Fruit fly (Drosophila melanogaster) Kc167 (cell line): ENCODE results near the gene CG33303.

Source experiments
- Myc ChIP-seq: fragments of >200 bp; optimal IDR thresholded peaks from 2 replicates; lab custom pipeline; 2017; ENCODE audit warnings: missing external identifiers
- Sin3A ChIP-seq: fragments of >200 bp; optimal IDR thresholded peaks from 2 replicates; lab custom pipeline; 2018; ENCODE audit warnings: missing external identifiers
- h ChIP-seq: fragments of >200 bp; optimal IDR thresholded peaks from 3 replicates; lab custom pipeline; 2018; ENCODE audit warnings: missing external identifiers
- insv ChIP-seq: fragments of >200 bp; optimal IDR thresholded peaks from 3 replicates; lab custom pipeline; 2018; ENCODE audit warnings: missing external identifiers
- psq ChIP-seq: fragments of >200 bp; optimal IDR thresholded peaks from 2 replicates; lab custom pipeline; 2017; ENCODE audit warnings: missing external identifiers
- ttk ChIP-seq: sonication (Bioruptor generic); optimal IDR thresholded peaks from 2 replicates; lab custom pipeline; 2017; ENCODE audit warnings: missing external identifiers

The CG33303 gene

dm6 chr2L:10395642-10396487 is 20.3 kb upstream of the CG33303 start, which contains the start of gene Mdh1:
Gene Mdh1 (minus strand): TSS chr2L:10396332.
- TF ChIP-seq h (lab: Kevin White, UChicago) (no peak), psq (peak; percentile 52), insv (no peak)

- TF ChIP-seq h (lab: Kevin White, UChicago) (no peak), Sin3A (no peak), insv (no peak), psq (no peak), ttk (lab: Kevin White, UChicago) (no peak), Myc (no peak)
Measured at dm6 chr2L:10395035-10395434, 19.5 kb upstream of the CG33303 start.

DNA sequence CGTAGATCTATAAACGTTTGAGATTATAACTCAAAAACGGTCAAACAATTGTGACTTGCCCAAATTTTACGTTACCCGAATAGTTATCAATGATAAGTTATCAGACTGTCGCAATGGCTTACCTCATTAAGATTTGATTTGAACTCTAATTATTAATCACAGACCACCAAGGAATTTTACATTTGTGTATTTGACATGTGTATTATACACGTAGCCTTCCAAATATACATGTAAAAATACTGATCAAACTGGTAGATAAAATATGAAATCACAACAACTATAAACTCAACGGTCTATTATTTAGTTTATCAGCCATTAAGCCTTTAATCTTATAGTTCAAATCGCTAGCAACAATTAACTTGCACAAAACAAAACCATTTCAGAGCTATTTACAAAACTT is 17.9 kb upstream of the CG33303 start:
- TF ChIP-seq ttk (lab: Kevin White, UChicago) (no peak), psq (no peak), Sin3A (no peak), insv (no peak), h (lab: Kevin White, UChicago) (no peak), Myc (no peak)

DNA sequence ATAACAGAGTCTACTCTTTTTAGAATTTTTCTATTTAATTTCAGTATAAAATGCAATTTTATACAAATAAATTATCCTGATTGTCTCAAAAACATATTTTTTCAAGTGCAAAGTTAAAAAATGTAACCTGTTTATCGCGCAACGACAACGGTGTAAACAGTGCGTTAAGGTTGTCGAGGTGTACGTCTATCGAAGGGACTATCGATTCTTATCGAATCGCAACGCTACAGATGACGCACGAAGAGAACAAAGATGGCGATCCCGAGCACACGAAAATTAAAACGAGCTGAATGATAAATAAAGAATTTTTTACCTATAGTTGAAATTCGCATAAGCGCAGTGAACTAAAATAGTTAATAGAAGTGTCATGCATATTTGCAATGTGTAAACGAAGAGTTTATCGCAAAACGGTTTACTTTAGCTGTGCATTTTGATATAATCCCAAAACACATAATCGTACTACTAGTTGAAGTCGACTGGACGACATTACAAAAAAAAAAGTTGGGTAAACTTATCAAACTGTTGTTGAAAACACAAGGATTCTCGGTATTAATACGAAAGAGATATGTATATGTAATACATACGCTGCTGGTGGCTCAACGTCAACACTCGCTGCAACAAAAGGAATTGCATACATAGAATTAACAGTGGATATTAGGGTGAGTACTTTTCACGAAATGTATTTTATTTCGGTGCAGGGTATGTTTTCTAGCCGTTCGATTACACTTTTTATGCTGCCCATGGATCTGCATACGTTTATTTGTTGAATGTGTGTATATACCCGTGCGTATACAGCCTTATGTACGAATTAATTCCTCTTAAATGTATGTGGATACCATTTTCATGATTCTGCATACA is 12.5 kb upstream of the CG33303 start, which contains the start of gene da:
da (plus strand) TSS at position 237 of the 858 bp plus-strand sequence.
- TF ChIP-seq Sin3A (no peak), ttk (lab: Kevin White, UChicago) (no peak), Myc (no peak), h (lab: Kevin White, UChicago) (no peak), insv (no peak), psq (no peak)

DNA sequence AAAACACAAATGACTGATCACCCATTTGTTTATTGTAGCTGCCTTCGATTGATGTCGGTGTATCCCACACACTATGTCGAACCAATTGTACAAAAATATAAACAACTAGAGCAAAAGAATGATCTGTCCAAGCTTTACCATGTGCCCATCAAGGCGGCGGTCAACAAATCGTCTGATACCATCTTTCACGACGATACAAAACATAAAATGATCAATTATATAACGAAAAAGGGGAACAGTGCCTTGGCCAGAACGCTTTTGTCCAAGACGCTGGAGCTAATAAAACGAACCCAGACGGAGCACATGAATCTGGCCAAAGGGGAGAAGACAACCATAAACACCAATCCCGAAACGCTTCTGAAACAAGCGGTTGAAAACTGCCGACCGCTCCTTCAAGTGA is 11.3 kb upstream of the CG33303 start:
- TF ChIP-seq Myc: no peak
- TF ChIP-seq ttk (lab: Kevin White, UChicago): no peak
- no peak for TF ChIP-seq Sin3A
- TF ChIP-seq psq: no peak

dm6 chr2L:10386208-10386805 is 10.8 kb upstream of the CG33303 start, which contains the start of the genes Cdk1 and mRpS7:
Gene Cdk1 (minus strand): TSS chr2L:10386262.
Gene mRpS7 (plus strand): TSS chr2L:10386662.
- TF ChIP-seq insv (no peak), h (lab: Kevin White, UChicago) (no peak), ttk (lab: Kevin White, UChicago) (no peak), psq (no peak), Myc (no peak), Sin3A (no peak)

DNA sequence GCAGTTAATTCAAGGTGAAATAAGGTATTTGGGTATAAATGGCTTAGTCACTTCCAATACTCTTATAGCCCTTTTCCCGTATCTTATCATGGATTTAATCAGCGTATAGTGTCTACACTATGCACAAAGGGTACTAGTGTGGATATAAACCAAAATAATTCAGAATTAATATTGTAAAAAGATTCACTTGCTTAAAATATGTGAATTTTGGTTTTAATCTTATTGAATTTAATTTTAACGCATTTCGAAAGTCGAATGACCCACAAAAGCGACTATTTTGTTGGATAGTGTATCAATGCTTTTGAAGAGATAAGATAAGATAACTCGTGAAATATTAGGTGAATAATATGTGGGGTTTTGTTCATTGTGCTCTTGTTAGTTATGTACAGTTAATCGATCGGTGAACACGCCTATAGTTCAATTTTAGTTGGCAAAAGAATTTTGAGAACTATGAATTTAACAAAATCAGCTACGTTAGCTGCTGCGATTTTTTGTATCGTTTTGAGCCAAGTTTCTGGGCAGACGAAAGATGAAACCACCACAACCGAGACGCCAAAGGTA is 6.4 kb upstream of the CG33303 start, which contains the start of gene CG5096:
CG5096 (plus strand) TSS at position 374 of the 561 bp plus-strand sequence.
- TF ChIP-seq ttk (lab: Kevin White, UChicago) (no peak), Sin3A (no peak), Myc (no peak), psq (no peak), insv (no peak), h (lab: Kevin White, UChicago) (no peak)

DNA sequence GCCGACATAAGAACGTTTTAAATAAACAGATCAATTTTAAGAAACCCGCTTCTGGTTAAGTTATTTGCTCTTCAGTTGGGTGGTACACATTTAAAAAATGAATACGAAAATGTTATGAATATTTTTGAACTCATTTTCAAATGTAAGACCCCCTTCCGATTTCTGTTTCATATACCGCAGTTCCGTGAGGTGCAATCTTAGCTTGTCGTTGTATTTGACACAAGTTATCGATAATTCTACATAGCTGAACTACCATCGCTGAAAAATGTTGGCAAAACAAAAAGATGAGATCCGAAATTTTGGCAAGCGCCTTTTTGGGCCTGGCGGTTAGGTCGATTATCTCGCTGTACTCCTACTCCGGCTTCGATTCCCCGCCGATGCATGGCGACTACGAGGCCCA is 4.3 kb upstream of the CG33303 start, which contains the start of gene gny:
gny (plus strand) TSS at position 239 of the 400 bp plus-strand sequence.
- no peak for TF ChIP-seq Sin3A
- TF ChIP-seq psq: no peak
- TF ChIP-seq Myc: no peak
- no peak for TF ChIP-seq ttk (lab: Kevin White, UChicago)
- TF ChIP-seq insv: no peak
- TF ChIP-seq h (lab: Kevin White, UChicago): no peak

- TF ChIP-seq psq (no peak), Myc (no peak), Sin3A (no peak), ttk (lab: Kevin White, UChicago) (no peak), insv (no peak), h (lab: Kevin White, UChicago) (no peak)
Measured at dm6 chr2L:10378631-10379030, 3.1 kb upstream of the CG33303 start.

- TF ChIP-seq psq (no peak), h (lab: Kevin White, UChicago) (no peak), ttk (lab: Kevin White, UChicago) (no peak), Sin3A (no peak), Myc (no peak), insv (no peak)
Measured at dm6 chr2L:10376276-10376675, 719 bp upstream of the CG33303 start.

DNA sequence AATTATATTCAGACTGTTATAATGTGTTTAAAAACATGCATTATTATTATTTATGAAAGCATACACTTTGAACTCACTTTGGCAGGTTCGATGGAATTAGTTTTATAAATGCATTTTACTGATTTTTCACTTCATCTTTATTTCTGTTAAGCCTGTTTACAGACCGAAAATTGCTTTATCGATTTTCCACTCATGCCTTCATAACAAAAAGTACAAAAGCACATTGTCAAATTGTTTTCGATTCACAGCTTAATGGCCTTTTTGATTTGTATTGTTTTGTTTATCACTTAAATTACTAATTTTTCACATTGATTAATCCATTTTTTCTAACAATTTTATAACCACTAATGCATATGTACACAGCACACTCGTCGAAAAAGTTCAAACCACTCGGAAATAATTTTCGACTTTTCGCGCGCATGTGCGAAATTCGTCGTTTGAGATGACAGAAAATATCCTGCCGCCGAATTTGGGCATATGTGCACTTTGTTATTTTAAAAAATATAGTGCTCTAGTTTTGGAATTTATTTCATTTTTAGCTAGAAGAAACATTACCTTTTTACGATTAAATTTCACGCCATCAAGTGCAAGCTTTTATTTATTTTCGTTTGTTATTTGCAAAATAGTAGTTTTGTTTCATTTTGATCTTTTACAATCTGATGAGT is 1.8 kb downstream of the CG33303 start, which contains the start of gene rho-5:
rho-5 (minus strand) TSS at position 296 of the 665 bp plus-strand sequence.
- TF ChIP-seq h (lab: Kevin White, UChicago): no peak
- TF ChIP-seq psq: no peak
- TF ChIP-seq Sin3A: no peak
- TF ChIP-seq Myc: no peak
- no peak for TF ChIP-seq ttk (lab: Kevin White, UChicago)
- no peak for TF ChIP-seq insv

- no peak for TF ChIP-seq Sin3A
- no peak for TF ChIP-seq psq
- TF ChIP-seq Myc: no peak
- no peak for TF ChIP-seq insv
- TF ChIP-seq ttk (lab: Kevin White, UChicago): no peak
- TF ChIP-seq h (lab: Kevin White, UChicago): no peak
Measured at dm6 chr2L:10372297-10372696, 3.3 kb downstream of the CG33303 start.
